Worm (Caenorhabditis elegans) whole organism, young adult: ENCODE results near the gene twk-24.

Experiments used
- B0019.2 ChIP-seq: fragments of 200-800 bp; sonication (Bioruptor generic); conservative IDR thresholded peaks from 2 replicates; pipeline ENCODE4 v1.3.6; 2022; ENCODE audit warnings: missing genetic modification reagents, missing genetic modification characterization, missing compliant biosample characterization
- B0035.1 ChIP-seq: sonication (generic microtip); optimal IDR thresholded peaks from 2 replicates; lab custom pipeline; 2016; ENCODE audit warnings: missing genetic modification characterization, mild to moderate bottlenecking, missing compliant biosample characterization, missing genotype, missing genetic modification reagents
- B0261.1 ChIP-seq: sonication (generic microtip); optimal IDR thresholded peaks from 2 replicates; lab custom pipeline; 2016; ENCODE audit warnings: mild to moderate bottlenecking, missing genetic modification characterization, moderate library complexity, missing compliant biosample characterization
- F10E7.11 ChIP-seq: sonication (generic microtip); optimal IDR thresholded peaks from 2 replicates; lab custom pipeline; 2017; ENCODE audit warnings: mild to moderate bottlenecking, missing genetic modification characterization, moderate library complexity, missing compliant biosample characterization
- F22D6.2 ChIP-seq: sonication (generic microtip); optimal IDR thresholded peaks from 2 replicates; lab custom pipeline; 2016; ENCODE audit warnings: mild to moderate bottlenecking, missing genetic modification characterization, missing compliant biosample characterization
- F57C9.4 ChIP-seq: sonication (generic microtip); optimal IDR thresholded peaks from 2 replicates; lab custom pipeline; 2017; ENCODE audit warnings: mild to moderate bottlenecking, missing genetic modification characterization, missing compliant biosample characterization
- K11D2.4 ChIP-seq: fragments of 200-800 bp; sonication (Bioruptor generic); IDR thresholded peaks from 2 replicates; pipeline ENCODE4 v1.3.6; 2022; ENCODE audit warnings: missing genetic modification reagents, missing genetic modification characterization, missing compliant biosample characterization
- athp-1 ChIP-seq: sonication (generic microtip); optimal IDR thresholded peaks from 2 replicates; lab custom pipeline; 2017; ENCODE audit warnings: mild to moderate bottlenecking, missing genetic modification characterization, missing compliant biosample characterization
- cebp-1 ChIP-seq, 2 experiments: fragments of 200-800 bp in 1 of 2; sonication (Bioruptor generic) in 1 of 2; sonication (generic microtip) in 1 of 2; IDR thresholded peaks in 1 of 2; optimal IDR thresholded peaks in 1 of 2; 2 replicates each; pipeline versions ENCODE4 v1.3.6 to Lab custom; 2017 to 2022; ENCODE audit warnings: missing compliant biosample characterization in 2 of 2, missing genetic modification characterization in 2 of 2, mild to moderate bottlenecking in 1 of 2, missing genetic modification reagents in 1 of 2, moderate library complexity in 1 of 2
- chd-7 ChIP-seq: sonication (generic microtip); optimal IDR thresholded peaks from 2 replicates; lab custom pipeline; 2016; ENCODE audit warnings: mild to moderate bottlenecking, missing genetic modification characterization, moderate library complexity, missing compliant biosample characterization
- dox-1 ChIP-seq: fragments of 200-800 bp; sonication (Bioruptor generic); IDR thresholded peaks from 2 replicates; pipeline ENCODE4 v1.3.6; 2022; ENCODE audit warnings: missing genetic modification reagents, missing genetic modification characterization, missing compliant biosample characterization
- dpff-1 ChIP-seq: sonication (generic microtip); optimal IDR thresholded peaks from 2 replicates; lab custom pipeline; 2017; ENCODE audit warnings: mild to moderate bottlenecking, missing genetic modification characterization, missing compliant biosample characterization
- efl-1 ChIP-seq: fragments of 150-350 bp; optimal IDR thresholded peaks from 2 replicates; lab custom pipeline; 2014; ENCODE audit warnings: missing biosample characterization, missing genetic modification reagents, missing genetic modification characterization
- ekl-4 ChIP-seq: fragments of 200-800 bp; sonication (Bioruptor generic); IDR thresholded peaks from 2 replicates; pipeline ENCODE4 v1.3.6; 2022; ENCODE audit warnings: missing genetic modification reagents, missing genetic modification characterization, missing compliant biosample characterization
- hlh-12 ChIP-seq: sonication (generic microtip); optimal IDR thresholded peaks from 2 replicates; lab custom pipeline; 2016; ENCODE audit warnings: missing genetic modification characterization, missing compliant biosample characterization
- hsf-1 ChIP-seq: fragments of 200-800 bp; sonication (Bioruptor generic); IDR thresholded peaks from 2 replicates; pipeline ENCODE4 v1.3.6; 2022; ENCODE audit warnings: missing genetic modification reagents, missing genetic modification characterization, missing compliant biosample characterization
- let-526 ChIP-seq: fragments of 200-800 bp; sonication (Bioruptor generic); IDR thresholded peaks from 2 replicates; pipeline ENCODE4 v1.3.6; 2022; ENCODE audit warnings: missing genetic modification reagents, missing genetic modification characterization, missing compliant biosample characterization
- let-607 ChIP-seq, 2 experiments: fragments of 200-800 bp in 1 of 2; sonication (Bioruptor generic) in 1 of 2; sonication (generic microtip) in 1 of 2; optimal IDR thresholded peaks; 2 replicates each; lab custom pipeline; 2016 to 2018; ENCODE audit warnings: mild to moderate bottlenecking in 2 of 2, missing compliant biosample characterization in 2 of 2, missing genetic modification characterization in 2 of 2, moderate library complexity in 2 of 2, missing genotype in 1 of 2
- lin-54 ChIP-seq: fragments of 200-800 bp; sonication (Bioruptor generic); optimal IDR thresholded peaks from 2 replicates; lab custom pipeline; 2018; ENCODE audit warnings: mild to moderate bottlenecking, missing genetic modification characterization, missing compliant biosample characterization
- lsl-1 ChIP-seq: fragments of 200-800 bp; sonication (Bioruptor generic); optimal IDR thresholded peaks from 2 replicates; lab custom pipeline; 2018; ENCODE audit warnings: mild to moderate bottlenecking, missing genetic modification characterization, moderate library complexity, missing compliant biosample characterization
- lsy-27 ChIP-seq: sonication (generic microtip); optimal IDR thresholded peaks from 2 replicates; lab custom pipeline; 2017; ENCODE audit warnings: missing genetic modification characterization, mild to moderate bottlenecking, missing compliant biosample characterization, antibody characterized with exemption, missing genotype, borderline replicate concordance; ENCODE audit not compliant: insufficient read depth
- madf-6 ChIP-seq: fragments of 200-800 bp; sonication (Bioruptor generic); IDR thresholded peaks from 2 replicates; pipeline ENCODE4 v1.3.6; 2022; ENCODE audit warnings: missing genetic modification reagents, missing genetic modification characterization, missing compliant biosample characterization
- madf-8 ChIP-seq: fragments of 200-800 bp; sonication (Bioruptor generic); conservative IDR thresholded peaks from 2 replicates; pipeline ENCODE4 v1.3.6; 2022; ENCODE audit warnings: missing genetic modification reagents, missing genetic modification characterization, missing compliant biosample characterization
- nfyb-1 ChIP-seq: fragments of 200-800 bp; sonication (Bioruptor generic); IDR thresholded peaks from 2 replicates; pipeline ENCODE4 v1.3.6; 2022; ENCODE audit warnings: missing genetic modification reagents, missing genetic modification characterization, missing compliant biosample characterization
- nhr-90 ChIP-seq: sonication (generic microtip); optimal IDR thresholded peaks from 2 replicates; lab custom pipeline; 2016; ENCODE audit warnings: missing genotype, mild to moderate bottlenecking, missing genetic modification characterization, missing compliant biosample characterization
- pbrm-1 ChIP-seq: fragments of 200-800 bp; sonication (Bioruptor generic); IDR thresholded peaks from 2 replicates; pipeline ENCODE4 v1.3.6; 2022; ENCODE audit warnings: missing genetic modification reagents, missing genetic modification characterization, missing compliant biosample characterization
- sdz-38 ChIP-seq: sonication (generic microtip); optimal IDR thresholded peaks from 2 replicates; lab custom pipeline; 2016; ENCODE audit warnings: missing genotype, missing genetic modification characterization, missing compliant biosample characterization
- snpc-1.1 ChIP-seq: sonication (generic microtip); optimal IDR thresholded peaks from 2 replicates; lab custom pipeline; 2017; ENCODE audit warnings: missing genetic modification characterization, mild to moderate bottlenecking, missing compliant biosample characterization, antibody characterized with exemption, moderate library complexity, missing genotype, missing genetic modification reagents; ENCODE audit not compliant: insufficient read depth
- snpc-1.3 ChIP-seq: sonication (generic microtip); optimal IDR thresholded peaks from 2 replicates; lab custom pipeline; 2017; ENCODE audit warnings: missing genetic modification characterization, mild to moderate bottlenecking, missing compliant biosample characterization, antibody characterized with exemption, moderate library complexity, missing genotype, missing genetic modification reagents; ENCODE audit not compliant: insufficient read depth
- snpc-3.4 ChIP-seq: sonication (generic microtip); optimal IDR thresholded peaks from 2 replicates; lab custom pipeline; 2017; ENCODE audit warnings: missing genetic modification characterization, mild to moderate bottlenecking, missing compliant biosample characterization, antibody characterized with exemption, moderate library complexity, missing genotype, missing genetic modification reagents
- snpc-4 ChIP-seq, 5 experiments: fragments of 150-350 bp in 1 of 5; sonication (generic microtip) in 4 of 5; optimal IDR thresholded peaks; 2 replicates each; lab custom pipeline; 2014 to 2018; ENCODE audit warnings: missing genetic modification characterization in 5 of 5, missing biosample characterization in 3 of 5, antibody characterized with exemption in 2 of 5, mild to moderate bottlenecking in 2 of 5, missing compliant biosample characterization in 2 of 5, missing genotype in 2 of 5, moderate library complexity in 2 of 5, missing genetic modification reagents in 1 of 5
- zim-3 ChIP-seq: sonication (generic microtip); optimal IDR thresholded peaks from 2 replicates; lab custom pipeline; 2017; ENCODE audit warnings: mild to moderate bottlenecking, missing genetic modification characterization, moderate library complexity, missing compliant biosample characterization
- ztf-26 ChIP-seq: sonication (generic microtip); optimal IDR thresholded peaks from 2 replicates; lab custom pipeline; 2017; ENCODE audit warnings: missing genetic modification characterization, missing compliant biosample characterization

The twk-24 gene

DNA sequence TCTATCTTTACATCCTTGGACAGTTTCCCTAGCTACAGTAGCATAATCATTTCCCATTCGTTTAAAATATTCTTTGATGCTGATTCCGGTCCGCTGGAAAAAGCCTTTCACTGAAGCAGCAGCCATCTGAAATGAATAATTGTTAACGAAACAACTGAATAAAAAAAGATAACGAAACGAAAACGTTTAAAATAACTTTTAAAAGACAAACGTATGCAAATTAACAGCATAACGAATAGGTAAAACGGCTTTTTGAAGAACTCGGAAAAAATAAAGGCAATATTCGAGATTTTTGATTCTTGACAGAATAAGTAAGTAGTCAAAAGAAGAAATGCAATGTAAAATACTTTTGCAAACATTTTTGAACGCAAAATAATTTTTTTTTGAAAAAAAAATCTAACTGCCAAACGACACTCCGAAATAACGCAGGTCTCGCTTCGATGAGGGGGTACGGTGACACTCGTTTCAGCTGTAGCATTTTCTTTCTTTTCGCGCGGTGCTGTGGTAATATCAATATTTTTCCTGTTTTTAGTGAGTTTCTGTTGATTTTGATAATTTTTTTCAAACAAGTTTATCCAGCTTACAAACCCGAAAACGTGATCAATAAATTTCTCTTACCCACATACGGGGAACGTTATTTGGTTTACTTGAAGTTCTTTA, 48.9 kb upstream of the twk-24 start, which contains the start of the genes R04F11.5 and R04F11.2 (continued):
- peak; percentile 9 for TF ChIP-seq snpc-1.1 (tag; lab: Kevin White, UChicago)
- TF ChIP-seq madf-6 (GFP tag; lab: Robert Waterston, UW): peak; percentile 88
- peak; percentile 82 for TF ChIP-seq efl-1 (GFP tag; lab: Kevin White, UChicago)
- TF ChIP-seq hsf-1 (GFP tag; lab: Robert Waterston, UW): 0 out of 2 replicates have a peak, but pooled peaks have one; percentile 55
- TF ChIP-seq lsl-1 (GFP tag; lab: Kevin White, UChicago): peak; percentile 95
- TF ChIP-seq nfyb-1 (GFP tag; lab: Robert Waterston, UW): peak; percentile 36; the same call in 1 of the 2 replicates
- peak; percentile 67 for TF ChIP-seq snpc-3.4 (tag; lab: Kevin White, UChicago)
- no peak for TF ChIP-seq cebp-1 (GFP tag; IDR thresholded peaks at IDR 0.05; lab: Robert Waterston, UW)
- peak; percentile 52 for TF ChIP-seq cebp-1 (tag; optimal IDR thresholded peaks at IDR 0.05; lab: Kevin White, UChicago)
- no peak for TF ChIP-seq F57C9.4 (tag; lab: Kevin White, UChicago)
- peak; percentile 67 for TF ChIP-seq madf-8 (GFP tag; lab: Robert Waterston, UW)
- peak; percentile 32 for TF ChIP-seq lsy-27 (tag; lab: Kevin White, UChicago)
- peak; percentile 83 for TF ChIP-seq snpc-1.3 (tag; lab: Kevin White, UChicago)
- no peak for TF ChIP-seq sdz-38 (tag; lab: Kevin White, UChicago)
- peak; percentile 77 for TF ChIP-seq lin-54 (GFP tag; lab: Kevin White, UChicago)
- TF ChIP-seq, all 124 proteins: peak for 37

- no peak for TF ChIP-seq nhr-90
- no peak for TF ChIP-seq hlh-12
- no peak for TF ChIP-seq F22D6.2 (tag; lab: Kevin White, UChicago)
- TF ChIP-seq dpff-1 (tag; lab: Kevin White, UChicago): no peak
- TF ChIP-seq ekl-4 (GFP tag; lab: Robert Waterston, UW): no peak
- TF ChIP-seq B0019.2 (GFP tag; lab: Robert Waterston, UW): no peak
- TF ChIP-seq pbrm-1 (GFP tag; lab: Robert Waterston, UW): no peak
- no peak for TF ChIP-seq let-526
- TF ChIP-seq ztf-26 (tag; lab: Kevin White, UChicago): no peak
- no peak for TF ChIP-seq B0035.1 (tag; lab: Kevin White, UChicago)
- TF ChIP-seq chd-7 (tag; lab: Kevin White, UChicago): no peak
- no peak for TF ChIP-seq K11D2.4 (GFP tag; lab: Robert Waterston, UW)
- no peak for TF ChIP-seq F10E7.11 (tag; lab: Kevin White, UChicago)
- no peak for TF ChIP-seq let-607 (tag; optimal IDR thresholded peaks at IDR 0.05; lab: Kevin White, UChicago)
- no peak for TF ChIP-seq dox-1 (GFP tag; lab: Robert Waterston, UW)
- no peak for TF ChIP-seq athp-1 (tag; lab: Kevin White, UChicago)
- TF ChIP-seq B0261.1 (tag; lab: Kevin White, UChicago): no peak
- TF ChIP-seq snpc-4 (GFP tag; optimal IDR thresholded peaks at IDR 0.05; lab: Kevin White, UChicago): no peak
- no peak for TF ChIP-seq snpc-4 (tag; optimal IDR thresholded peaks at IDR 0.05; lab: Kevin White, UChicago)
- no peak for TF ChIP-seq zim-3 (tag; lab: Kevin White, UChicago)
- no peak for TF ChIP-seq lin-54 (GFP tag; lab: Kevin White, UChicago)
Measured at ce11 chrV:12317080-12317479, 48.0 kb upstream of the twk-24 start, which contains the start of gene R04F11.3. Gene R04F11.3, minus strand, starts transcription at chrV:12317180.
